Worm (Caenorhabditis elegans) whole organism, L4/young adult: Measurements from ENCODE around the gene oef-1.

Experiments
- W03F9.2 ChIP-seq: fragments of 150-350 bp; optimal IDR thresholded peaks from 2 replicates; lab custom pipeline; 2014; ENCODE audit warnings: missing biosample characterization, missing genetic modification characterization
- dao-5 ChIP-seq: sonication (generic microtip); optimal IDR thresholded peaks from 2 replicates; lab custom pipeline; 2016; ENCODE audit warnings: missing genotype, missing genetic modification characterization, moderate library complexity, missing compliant biosample characterization

DNA sequence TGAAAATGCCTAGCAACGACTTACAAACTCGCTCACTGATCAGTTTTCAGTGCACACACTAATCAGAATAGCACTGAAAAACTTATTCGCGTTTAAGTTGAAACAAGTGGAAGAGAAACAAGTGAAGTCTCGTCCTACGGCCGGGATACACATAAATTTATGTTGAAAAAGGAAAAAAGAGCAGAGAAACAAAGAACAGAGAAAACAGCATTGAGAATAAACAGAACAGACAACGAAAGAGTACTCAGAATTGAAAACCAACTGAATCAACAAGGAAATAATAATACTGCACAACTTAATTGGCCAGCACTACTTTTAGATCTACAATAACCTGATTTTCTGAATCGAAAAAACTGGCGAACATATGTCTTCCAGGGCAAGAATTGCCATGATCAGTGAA is 6.1 kb downstream of the oef-1 start, which contains the start of gene F49E8.6:
- no peak for TF ChIP-seq W03F9.2 (tag; lab: Kevin White, UChicago)
- no peak for TF ChIP-seq dao-5 (tag; lab: Kevin White, UChicago)
